Worm (Caenorhabditis elegans) whole organism, mixed stage, embryonic: ENCODE measurements around the gene lars-1.
A peak's percentile ranks its signal among the peaks of the same experiment; 100 is the strongest.

Source experiments
- M03D4.4 ChIP-seq: sonication (generic microtip); optimal IDR thresholded peaks from 2 replicates; lab custom pipeline; 2017; ENCODE audit warnings: mild to moderate bottlenecking, missing genetic modification characterization, missing compliant biosample characterization
- bed-3 ChIP-seq: fragments of 200-800 bp; sonication (Bioruptor generic); optimal IDR thresholded peaks from 3 replicates; lab custom pipeline; 2018; ENCODE audit warnings: mild to moderate bottlenecking, missing genetic modification characterization, moderate library complexity, missing compliant biosample characterization
- blmp-1 ChIP-seq: fragments of 150-350 bp; optimal IDR thresholded peaks from 2 replicates; lab custom pipeline; 2014; ENCODE audit warnings: missing biosample characterization, missing genetic modification characterization
- ceh-39 ChIP-seq: fragments of 150-350 bp; optimal IDR thresholded peaks from 2 replicates; lab custom pipeline; 2014; ENCODE audit warnings: missing biosample characterization, missing genetic modification characterization
- ceh-43 ChIP-seq: fragments of 200-800 bp; sonication (Bioruptor generic); optimal IDR thresholded peaks from 2 replicates; lab custom pipeline; 2018; ENCODE audit warnings: mild to moderate bottlenecking, missing genetic modification characterization, moderate library complexity, missing compliant biosample characterization
- ceh-83 ChIP-seq: fragments of 200-800 bp; sonication (Bioruptor generic); optimal IDR thresholded peaks from 2 replicates; lab custom pipeline; 2018; ENCODE audit warnings: mild to moderate bottlenecking, missing genetic modification characterization, missing compliant biosample characterization
- ces-1 ChIP-seq: fragments of 150-350 bp; optimal IDR thresholded peaks from 2 replicates; lab custom pipeline; 2014; ENCODE audit warnings: missing biosample characterization, missing genetic modification reagents, missing genetic modification characterization
- cnd-1 ChIP-seq: fragments of 200-800 bp; sonication (Bioruptor generic); optimal IDR thresholded peaks from 2 replicates; lab custom pipeline; 2018; ENCODE audit warnings: mild to moderate bottlenecking, missing genetic modification characterization, missing compliant biosample characterization
- drap-1 ChIP-seq: fragments of 200-800 bp; sonication (Bioruptor generic); optimal IDR thresholded peaks from 3 replicates; lab custom pipeline; 2018; ENCODE audit warnings: mild to moderate bottlenecking, missing genetic modification characterization, missing compliant biosample characterization
- elt-1 ChIP-seq: sonication (generic microtip); optimal IDR thresholded peaks from 2 replicates; lab custom pipeline; 2017; ENCODE audit warnings: missing genetic modification characterization, mild to moderate bottlenecking, missing compliant biosample characterization, antibody characterized with exemption, moderate library complexity, borderline replicate concordance; ENCODE audit not compliant: insufficient read depth
- elt-3 ChIP-seq: fragments of 150-350 bp; optimal IDR thresholded peaks from 2 replicates; lab custom pipeline; 2014; ENCODE audit warnings: missing biosample characterization, missing genetic modification characterization
- flh-1 ChIP-seq: fragments of 200-800 bp; sonication (Bioruptor generic); optimal IDR thresholded peaks from 2 replicates; lab custom pipeline; 2018; ENCODE audit warnings: mild to moderate bottlenecking, missing genetic modification characterization, moderate library complexity, missing compliant biosample characterization
- ham-2 ChIP-seq: fragments of 200-800 bp; sonication (Bioruptor generic); optimal IDR thresholded peaks from 2 replicates; lab custom pipeline; 2018; ENCODE audit warnings: mild to moderate bottlenecking, missing genetic modification characterization, missing compliant biosample characterization
- hlh-1 ChIP-seq: fragments of 150-350 bp; optimal IDR thresholded peaks from 2 replicates; lab custom pipeline; 2014; ENCODE audit warnings: missing biosample characterization, missing genetic modification reagents, missing genetic modification characterization
- lin-13 ChIP-seq: fragments of 150-350 bp; optimal IDR thresholded peaks from 2 replicates; lab custom pipeline; 2014; ENCODE audit warnings: missing biosample characterization, missing genetic modification characterization
- lin-32 ChIP-seq: fragments of 200-800 bp; sonication (Bioruptor generic); optimal IDR thresholded peaks from 2 replicates; lab custom pipeline; 2018; ENCODE audit warnings: mild to moderate bottlenecking, missing genetic modification characterization, missing compliant biosample characterization
- lsy-2 ChIP-seq: fragments of 150-350 bp; optimal IDR thresholded peaks from 2 replicates; lab custom pipeline; 2014; ENCODE audit warnings: missing biosample characterization, missing genetic modification characterization
- mab-5 ChIP-seq: fragments of 150-350 bp; optimal IDR thresholded peaks from 2 replicates; lab custom pipeline; 2014; ENCODE audit warnings: missing biosample characterization, missing genetic modification characterization
- mep-1 ChIP-seq: fragments of 150-350 bp; optimal IDR thresholded peaks from 2 replicates; lab custom pipeline; 2017; ENCODE audit warnings: missing biosample characterization, missing genetic modification reagents, missing genetic modification characterization, inconsistent platforms
- mls-2 ChIP-seq: sonication (generic microtip); optimal IDR thresholded peaks from 2 replicates; lab custom pipeline; 2016; ENCODE audit warnings: mild to moderate bottlenecking, missing genetic modification characterization, moderate library complexity, missing compliant biosample characterization
- nhr-12 ChIP-seq: fragments of 150-350 bp; optimal IDR thresholded peaks from 2 replicates; lab custom pipeline; 2014; ENCODE audit warnings: missing biosample characterization, missing genetic modification characterization
- nhr-2 ChIP-seq: fragments of 150-350 bp; optimal IDR thresholded peaks from 2 replicates; lab custom pipeline; 2014; ENCODE audit warnings: missing biosample characterization, missing genetic modification characterization
- nhr-237 ChIP-seq: fragments of 150-350 bp; optimal IDR thresholded peaks from 2 replicates; lab custom pipeline; 2014; ENCODE audit warnings: missing biosample characterization, missing genetic modification characterization
- nhr-28 ChIP-seq: fragments of 150-350 bp; optimal IDR thresholded peaks from 2 replicates; lab custom pipeline; 2014; ENCODE audit warnings: missing biosample characterization, missing genetic modification characterization
- nhr-76 ChIP-seq: sonication (generic microtip); optimal IDR thresholded peaks from 2 replicates; lab custom pipeline; 2017; ENCODE audit warnings: missing biosample characterization, missing genetic modification characterization
- pha-4 ChIP-seq: fragments of 150-350 bp; optimal IDR thresholded peaks from 2 replicates; lab custom pipeline; 2018; ENCODE audit warnings: missing biosample characterization, missing genetic modification reagents, missing genetic modification characterization
- sem-2 ChIP-seq: fragments of 200-800 bp; sonication (Bioruptor generic); optimal IDR thresholded peaks from 2 replicates; lab custom pipeline; 2018; ENCODE audit warnings: mild to moderate bottlenecking, missing genetic modification characterization, missing compliant biosample characterization
- snpc-4 ChIP-seq: fragments of 150-350 bp; optimal IDR thresholded peaks from 2 replicates; lab custom pipeline; 2014; ENCODE audit warnings: missing biosample characterization, missing genetic modification characterization
- sptf-1 ChIP-seq: sonication (generic microtip); optimal IDR thresholded peaks from 2 replicates; lab custom pipeline; 2017; ENCODE audit warnings: mild to moderate bottlenecking, missing genetic modification characterization, moderate library complexity, missing compliant biosample characterization
- tbx-8 ChIP-seq: fragments of 200-800 bp; sonication (Bioruptor generic); optimal IDR thresholded peaks from 2 replicates; lab custom pipeline; 2018; ENCODE audit warnings: mild to moderate bottlenecking, missing genetic modification characterization, moderate library complexity, missing compliant biosample characterization
- unc-120 ChIP-seq: sonication (generic microtip); optimal IDR thresholded peaks from 2 replicates; lab custom pipeline; 2017; ENCODE audit warnings: missing genetic modification characterization, missing compliant biosample characterization; ENCODE audit not compliant: poor library complexity, severe bottlenecking
- unc-39 ChIP-seq: fragments of 150-350 bp; optimal IDR thresholded peaks from 2 replicates; lab custom pipeline; 2014; ENCODE audit warnings: missing biosample characterization, missing genetic modification characterization
- unc-62 ChIP-seq: fragments of 150-350 bp; optimal IDR thresholded peaks from 2 replicates; lab custom pipeline; 2014; ENCODE audit warnings: missing biosample characterization, missing genetic modification reagents, missing genetic modification characterization
- zip-8 ChIP-seq: fragments of 150-350 bp; optimal IDR thresholded peaks from 2 replicates; lab custom pipeline; 2014; ENCODE audit warnings: missing biosample characterization, missing genetic modification characterization
- ztf-11 ChIP-seq: fragments of 150-350 bp; optimal IDR thresholded peaks from 2 replicates; lab custom pipeline; 2014; ENCODE audit warnings: missing biosample characterization, missing genetic modification characterization

lars-1 gene

DNA sequence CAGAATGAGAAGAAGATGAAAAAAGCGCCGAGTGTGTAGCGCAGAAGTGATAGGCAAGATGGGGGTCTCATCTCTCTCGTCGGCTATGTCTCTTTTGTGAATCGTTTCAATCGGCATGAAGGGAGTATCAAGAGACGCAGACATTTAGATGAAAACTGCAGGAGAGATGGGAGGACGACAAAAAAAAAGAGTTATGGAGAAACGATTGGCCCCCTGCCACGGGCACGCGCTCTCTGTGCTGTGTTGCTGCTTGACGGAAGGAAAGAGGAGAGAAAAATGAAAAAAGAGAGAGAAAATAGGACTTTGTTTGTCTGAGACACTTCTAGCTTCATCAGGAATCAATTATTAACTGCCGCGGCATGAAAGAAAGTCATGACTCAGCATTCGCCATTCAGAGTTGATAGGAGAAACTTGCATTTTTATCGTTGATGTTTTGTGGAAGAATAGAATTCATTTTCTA, 37.1 kb upstream of the lars-1 start:
- TF ChIP-seq flh-1 (GFP tag; lab: Kevin White, UChicago) (no peak), mep-1 (peak; percentile 87), hlh-1 (tag; lab: Kevin White, UChicago) (peak; percentile 68), nhr-237 (tag; lab: Kevin White, UChicago) (peak; percentile 67), ceh-83 (GFP tag; lab: Kevin White, UChicago) (no peak), elt-3 (tag; lab: Kevin White, UChicago) (no peak), ham-2 (GFP tag; lab: Kevin White, UChicago) (peak; percentile 71), ztf-11 (tag; lab: Kevin White, UChicago) (no peak), M03D4.4 (tag; lab: Kevin White, UChicago) (peak; percentile 19), blmp-1 (tag; lab: Kevin White, UChicago) (no peak), lsy-2 (tag; lab: Kevin White, UChicago) (peak; percentile 42), nhr-12 (tag; lab: Kevin White, UChicago) (no peak), zip-8 (tag; lab: Kevin White, UChicago) (no peak), snpc-4 (tag; lab: Kevin White, UChicago) (no peak), nhr-28 (tag; lab: Kevin White, UChicago) (no peak), ceh-39 (no peak), lin-13 (tag; lab: Kevin White, UChicago) (no peak), lin-32 (GFP tag; lab: Kevin White, UChicago) (no peak), ceh-43 (GFP tag; lab: Kevin White, UChicago) (no peak), cnd-1 (tag; lab: Kevin White, UChicago) (no peak), tbx-8 (GFP tag; lab: Kevin White, UChicago) (peak; percentile 24), unc-39 (tag; lab: Kevin White, UChicago) (no peak), sem-2 (GFP tag; lab: Kevin White, UChicago) (no peak), nhr-76 (tag; lab: Kevin White, UChicago) (no peak), drap-1 (GFP tag; lab: Kevin White, UChicago) (peak; percentile 26), nhr-2 (tag; lab: Kevin White, UChicago) (no peak), pha-4 (tag; lab: Kevin White, UChicago) (peak; percentile 9), mls-2 (tag; lab: Kevin White, UChicago) (peak; percentile 61), ces-1 (GFP tag; lab: Kevin White, UChicago) (peak; percentile 83), unc-120 (tag; lab: Kevin White, UChicago) (peak; percentile 94), sptf-1 (tag; lab: Kevin White, UChicago) (peak; percentile 41), mab-5 (no peak), unc-62 (peak; percentile 92), elt-1 (tag; lab: Kevin White, UChicago) (no peak), bed-3 (GFP tag; lab: Kevin White, UChicago) (no peak)
- TF ChIP-seq, all 35 proteins: peak for 14

DNA sequence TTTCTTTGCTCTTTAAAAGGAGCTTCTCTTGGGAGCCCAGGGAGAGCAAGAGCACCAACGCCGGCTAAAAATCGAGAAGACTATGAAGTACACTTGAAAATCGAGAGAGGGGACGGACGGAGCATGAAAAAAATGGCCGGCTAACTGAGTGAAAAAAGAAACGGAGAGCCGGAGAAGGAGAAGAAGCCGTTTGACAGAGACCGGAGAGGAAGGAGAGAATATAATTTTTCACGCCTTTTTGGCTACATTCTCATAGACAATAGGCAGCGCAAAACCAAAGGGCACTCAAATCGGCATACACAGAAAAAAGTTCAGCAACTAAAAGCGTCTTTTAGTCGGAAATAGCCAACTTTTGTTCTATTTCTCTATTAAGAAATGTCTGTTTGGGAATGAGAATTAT, 34.9 kb upstream of the lars-1 start:
- TF ChIP-seq M03D4.4 (tag; lab: Kevin White, UChicago) (no peak), nhr-28 (tag; lab: Kevin White, UChicago) (no peak), ceh-39 (no peak), lin-32 (GFP tag; lab: Kevin White, UChicago) (no peak), snpc-4 (tag; lab: Kevin White, UChicago) (no peak), sem-2 (GFP tag; lab: Kevin White, UChicago) (no peak)
- TF ChIP-seq, all 35 proteins: peak for 0

DNA sequence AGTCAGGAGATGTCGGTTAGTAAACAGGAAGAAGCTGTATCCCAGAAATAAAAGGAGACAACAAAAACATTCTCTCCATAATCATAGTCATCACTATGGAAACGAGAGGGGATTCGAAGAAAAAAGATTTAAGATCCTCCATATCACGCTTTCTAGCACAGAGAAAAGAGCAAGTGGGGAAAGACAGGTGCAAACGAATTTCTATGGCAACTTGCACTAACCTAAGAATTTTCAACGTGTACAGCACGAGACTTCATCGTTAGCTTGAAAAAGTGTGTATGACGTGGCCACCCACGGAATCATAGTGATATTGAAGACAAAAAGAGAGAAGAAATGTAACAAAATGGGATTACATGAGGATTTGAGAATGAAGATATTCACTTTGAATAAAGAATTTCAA, 34.3 kb upstream of the lars-1 start:
- TF ChIP-seq nhr-28 (tag; lab: Kevin White, UChicago) = no peak

DNA sequence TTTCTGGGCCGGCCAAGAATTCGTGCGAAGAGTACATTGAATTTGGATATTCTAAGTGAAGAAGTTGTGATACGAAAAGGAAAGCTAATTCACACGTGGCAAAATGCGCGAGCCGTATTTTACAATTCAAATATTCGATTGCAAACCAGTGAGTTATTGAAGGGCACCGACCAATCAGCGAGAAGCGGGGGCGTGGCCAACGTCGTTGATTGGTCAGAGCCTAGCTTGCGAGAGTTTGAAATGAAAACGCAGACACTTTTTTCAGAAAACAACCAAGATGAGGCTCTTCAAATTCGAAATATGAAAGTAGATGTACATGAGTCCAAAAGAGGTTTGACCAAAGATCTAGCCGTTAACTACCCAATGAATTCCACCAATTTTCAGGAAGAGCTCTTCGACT, 24.1 kb upstream of the lars-1 start:
- TF ChIP-seq ztf-11 (tag; lab: Kevin White, UChicago) = no peak
- TF ChIP-seq ceh-83 (GFP tag; lab: Kevin White, UChicago) = no peak
- no peak for TF ChIP-seq M03D4.4 (tag; lab: Kevin White, UChicago)
- no peak for TF ChIP-seq ceh-43 (GFP tag; lab: Kevin White, UChicago)
- no peak for TF ChIP-seq drap-1 (GFP tag; lab: Kevin White, UChicago)
- TF ChIP-seq unc-62 = no peak
- no peak for TF ChIP-seq sptf-1 (tag; lab: Kevin White, UChicago)
- TF ChIP-seq pha-4 (tag; lab: Kevin White, UChicago) = no peak
- no peak for TF ChIP-seq tbx-8 (GFP tag; lab: Kevin White, UChicago)
- no peak for TF ChIP-seq cnd-1 (tag; lab: Kevin White, UChicago)
- no peak for TF ChIP-seq sem-2 (GFP tag; lab: Kevin White, UChicago)
- no peak for TF ChIP-seq bed-3 (GFP tag; lab: Kevin White, UChicago)
- TF ChIP-seq ces-1 (GFP tag; lab: Kevin White, UChicago) = no peak
- no peak for TF ChIP-seq mls-2 (tag; lab: Kevin White, UChicago)
- TF ChIP-seq nhr-28 (tag; lab: Kevin White, UChicago) = no peak
- no peak for TF ChIP-seq nhr-12 (tag; lab: Kevin White, UChicago)
